Worm (Caenorhabditis elegans) whole organism, L4/young adult: ENCODE results near the gene cylc-1.
"Not testable (repeated sequence)": the region's sequence is repeated elsewhere in the genome, so short reads cannot be mapped to it uniquely, and the experiment has no call there.

Experiments
- W03F9.2 ChIP-seq: fragments of 150-350 bp; optimal IDR thresholded peaks from 2 replicates; lab custom pipeline; 2014; ENCODE audit warnings: missing biosample characterization, missing genetic modification characterization
- dao-5 ChIP-seq: sonication (generic microtip); optimal IDR thresholded peaks from 2 replicates; lab custom pipeline; 2016; ENCODE audit warnings: missing genotype, missing genetic modification characterization, moderate library complexity, missing compliant biosample characterization
- him-1 ChIP-seq: sonication (generic microtip); optimal IDR thresholded peaks from 2 replicates; lab custom pipeline; 2016; ENCODE audit warnings: missing genotype, missing genetic modification reagents, missing genetic modification characterization, missing compliant biosample characterization

ce11 chrIV:5256731-5257130, 31.2 kb upstream of the cylc-1 start, which contains the start of gene F36H12.9:
- not testable (repeated sequence) for TF ChIP-seq W03F9.2, him-1, dao-5 (tag; lab: Kevin White, UChicago)
